Fruit fly (Drosophila melanogaster): Measurements from ENCODE around the gene Nemp.
A peak's percentile ranks its signal among the peaks of the same experiment; 100 is the strongest.

The Nemp gene

DNA sequence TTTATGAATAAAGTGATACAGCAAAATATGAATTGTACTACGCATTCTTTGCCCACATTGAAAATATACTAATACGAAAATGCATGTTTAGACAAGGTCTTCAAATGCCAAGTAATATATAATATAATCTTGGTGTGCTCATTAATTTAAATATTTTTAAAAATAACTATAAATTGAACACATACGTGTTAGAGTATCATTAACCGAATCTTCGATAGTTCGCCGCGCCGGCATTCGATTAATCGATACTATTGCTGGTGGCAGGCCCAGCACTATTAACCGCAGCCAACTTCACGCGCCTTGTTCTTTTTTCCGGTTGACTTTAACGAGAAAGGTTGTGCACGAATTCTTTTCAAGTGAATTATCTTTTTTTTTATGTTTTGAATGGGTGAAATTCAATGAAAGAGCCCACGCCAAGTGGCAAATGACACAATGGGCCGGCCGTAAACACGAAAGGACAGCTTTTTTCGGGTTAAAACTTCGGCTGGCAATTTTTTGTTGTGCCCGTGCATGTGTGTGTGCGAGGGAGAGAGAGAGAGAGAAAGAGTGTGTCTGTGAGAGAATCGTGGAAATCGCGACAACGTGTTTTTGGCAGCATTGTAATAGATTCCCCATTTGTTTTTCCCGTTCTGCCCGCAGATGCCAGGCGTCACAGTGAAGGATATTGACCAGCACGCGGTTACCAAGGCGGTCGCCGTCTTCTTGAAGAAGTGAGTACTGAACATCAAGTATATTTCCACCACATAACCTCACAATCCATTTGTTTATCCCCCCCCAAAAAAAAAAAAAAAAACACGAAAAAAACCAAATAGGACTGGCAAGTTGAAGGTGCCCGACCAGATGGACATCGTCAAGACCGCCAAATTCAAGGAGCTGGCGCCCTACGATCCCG lies 17.0 kb downstream of the Nemp start, which contains the start of gene RpS19a (continued):
- TF ChIP-seq jumu (GFP tag; optimal IDR thresholded peaks at IDR 0.05) (no peak), CrebB (tag; optimal IDR thresholded peaks at IDR 0.05) (peak; percentile 87), so (GFP tag; IDR thresholded peaks at IDR 0.05) (peak; percentile 75), run (tag; optimal IDR thresholded peaks at IDR 0.05) (peak; percentile 31), dati (GFP tag; IDR thresholded peaks at IDR 0.05) (0 out of 2 replicates have a peak, but pooled peaks have one; percentile 46), CG8359 (GFP tag; optimal IDR thresholded peaks at IDR 0.05; ENCODE audit: borderline replicate concordance) (peak; percentile 61), CG17568 (GFP tag; optimal IDR thresholded peaks at IDR 0.05) (peak; percentile 92), lmd (GFP tag; IDR thresholded peaks at IDR 0.05) (peak; percentile 26), unpg (GFP tag; optimal IDR thresholded peaks at IDR 0.05) (peak; percentile 66), HLH54F (GFP tag; optimal IDR thresholded peaks at IDR 0.05) (peak; percentile 16), CoRest (tag; optimal IDR thresholded peaks at IDR 0.05) (peak; percentile 57), tin (GFP tag; optimal IDR thresholded peaks at IDR 0.05) (peak; percentile 40), CG4730 (GFP tag; IDR thresholded peaks at IDR 0.05) (peak; percentile 60), her (GFP tag; optimal IDR thresholded peaks at IDR 0.05) (peak; percentile 13), CG17802 (tag; optimal IDR thresholded peaks at IDR 0.05) (peak; percentile 80), ttk (GFP tag; IDR thresholded peaks at IDR 0.05) (peak; percentile 62), CG13775 (GFP tag; optimal IDR thresholded peaks at IDR 0.05) (peak; percentile 86), CG14441 (GFP tag; IDR thresholded peaks at IDR 0.05) (peak; percentile 39; the same call in 1 of the 2 replicates), Elba2 (GFP tag; optimal IDR thresholded peaks at IDR 0.05) (no peak), CG30431 (GFP tag; optimal IDR thresholded peaks at IDR 0.05) (peak; percentile 62), Mad (GFP tag; optimal IDR thresholded peaks at IDR 0.05) (peak; percentile 57), CG7839 (tag; optimal IDR thresholded peaks at IDR 0.05) (peak; percentile 74), Lpt (GFP tag; optimal IDR thresholded peaks at IDR 0.05) (no peak), Nf-YC (tag; optimal IDR thresholded peaks at IDR 0.05) (peak; percentile 66), sd (tag; optimal IDR thresholded peaks at IDR 0.05) (no peak), gcm (GFP tag; optimal IDR thresholded peaks at IDR 0.05) (peak; percentile 67), Dad (GFP tag; optimal IDR thresholded peaks at IDR 0.05) (peak; percentile 35), nmo (GFP tag; optimal IDR thresholded peaks at IDR 0.05) (peak; percentile 49), CG3065 (GFP tag; optimal IDR thresholded peaks at IDR 0.05) (peak; percentile 36), crc (GFP tag; optimal IDR thresholded peaks at IDR 0.05) (peak; percentile 39), Ptx1 (GFP tag; IDR thresholded peaks at IDR 0.05) (peak; percentile 58), CG15696 (tag; optimal IDR thresholded peaks at IDR 0.05) (no peak), gsb-n (tag; optimal IDR thresholded peaks at IDR 0.05) (peak; percentile 63), Fer2 (tag; optimal IDR thresholded peaks at IDR 0.05) (peak; percentile 54), Tbp (GFP tag; optimal IDR thresholded peaks at IDR 0.05) (no peak), CG7987 (GFP tag; optimal IDR thresholded peaks at IDR 0.05) (peak; percentile 94), tgo (GFP tag; IDR thresholded peaks at IDR 0.05) (peak; percentile 51; the same call in 2 of the 3 replicates), slp2 (GFP tag; optimal IDR thresholded peaks at IDR 0.05) (peak; percentile 49), oc (tag; optimal IDR thresholded peaks at IDR 0.05) (no peak), Atf3 (GFP tag; optimal IDR thresholded peaks at IDR 0.05) (no peak), jing (GFP tag; optimal IDR thresholded peaks at IDR 0.05) (no peak), chm (GFP tag; IDR thresholded peaks at IDR 0.05) (peak; percentile 88), CG12659 (GFP tag; optimal IDR thresholded peaks at IDR 0.05) (peak; percentile 84), CG7357 (GFP tag; IDR thresholded peaks at IDR 0.05) (no peak), al (GFP tag; IDR thresholded peaks at IDR 0.05) (no peak), danr (GFP tag; IDR thresholded peaks at IDR 0.05) (0 out of 2 replicates have a peak, but pooled peaks have one; percentile 14), CG6254 (GFP tag; optimal IDR thresholded peaks at IDR 0.05) (peak; percentile 68), Usf (GFP tag; optimal IDR thresholded peaks at IDR 0.05) (peak; percentile 48), vnd (GFP tag; IDR thresholded peaks at IDR 0.05; ENCODE audit: partially characterized antibody) (0 out of 3 replicates have a peak, but pooled peaks have one; percentile 54)

All from whole organism, embryonic.